Fruit fly (Drosophila melanogaster): ENCODE data around the gene Tdg.

DNA sequence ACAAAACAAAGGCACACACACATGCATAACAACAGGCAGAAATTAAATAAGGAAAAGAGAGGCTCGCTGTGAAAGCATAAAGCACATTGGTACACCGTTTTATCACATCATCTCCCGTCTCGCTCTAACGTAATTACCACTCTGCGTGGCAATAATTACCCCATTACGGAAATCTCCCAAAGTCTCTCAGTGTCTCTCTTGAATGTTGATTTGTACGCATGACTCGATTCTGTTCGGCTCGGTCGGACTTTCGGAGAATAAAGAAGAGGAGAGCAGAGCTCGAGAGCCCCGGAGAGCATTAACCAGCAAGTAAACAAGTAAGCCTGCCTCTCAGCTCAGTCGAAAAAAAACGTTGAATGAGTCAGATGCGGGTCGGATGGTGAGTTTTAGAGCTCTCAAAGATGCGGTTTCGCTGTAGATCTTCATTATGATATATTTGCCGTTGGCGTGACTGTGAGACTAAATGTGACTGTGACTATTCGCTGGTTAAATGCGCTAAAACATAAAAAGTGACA is 56.1 kb downstream of the Tdg start, which contains the start of gene zfh2:
- TF ChIP-seq CG8478 (optimal IDR thresholded peaks at IDR 0.05): no peak
- TF ChIP-seq usp (GFP tag; optimal IDR thresholded peaks at IDR 0.05): no peak
- TF ChIP-seq pan (optimal IDR thresholded peaks at IDR 0.05): no peak
